Worm (Caenorhabditis elegans) whole organism, mixed stage, embryonic: ENCODE data around the gene F43E2.11.

Experiments
- ces-1 ChIP-seq: fragments of 150-350 bp; optimal IDR thresholded peaks from 2 replicates; lab custom pipeline; 2014; ENCODE audit warnings: missing biosample characterization, missing genetic modification reagents, missing genetic modification characterization
- elt-3 ChIP-seq: fragments of 150-350 bp; optimal IDR thresholded peaks from 2 replicates; lab custom pipeline; 2014; ENCODE audit warnings: missing biosample characterization, missing genetic modification characterization
- mab-5 ChIP-seq: fragments of 150-350 bp; optimal IDR thresholded peaks from 2 replicates; lab custom pipeline; 2014; ENCODE audit warnings: missing biosample characterization, missing genetic modification characterization

DNA sequence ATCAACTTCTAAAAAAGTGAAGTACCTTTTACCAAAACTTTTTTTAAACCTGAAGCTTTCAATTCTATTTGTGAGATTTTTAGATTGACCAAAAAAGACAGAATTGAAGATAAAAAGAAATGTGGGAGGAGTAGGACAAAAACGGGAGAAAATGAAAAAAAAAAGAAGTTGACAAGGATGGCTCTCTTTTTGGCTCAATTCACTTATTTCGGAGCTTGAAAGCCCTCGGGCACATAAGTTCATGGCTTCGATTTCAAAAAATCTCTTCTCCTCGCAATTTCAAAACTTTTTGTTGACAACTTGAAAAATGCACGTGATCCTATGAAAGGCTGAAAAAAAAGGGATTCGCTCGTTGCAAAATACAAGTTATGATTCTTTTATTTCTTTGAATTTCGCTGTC, 43.9 kb downstream of the F43E2.11 start:
- TF ChIP-seq mab-5 (tag; lab: Kevin White, UChicago): no peak
- no peak for TF ChIP-seq elt-3 (tag; lab: Kevin White, UChicago)
- peak; percentile 32 for TF ChIP-seq ces-1
